Worm (Caenorhabditis elegans) whole organism, L4/young adult: ENCODE results near the gene memb-1.
"Not testable (repeated sequence)": the region's sequence is repeated elsewhere in the genome, so short reads cannot be mapped to it uniquely, and the experiment has no call there.

Experiments used
- W03F9.2 ChIP-seq: fragments of 150-350 bp; optimal IDR thresholded peaks from 2 replicates; lab custom pipeline; 2014; ENCODE audit warnings: missing biosample characterization, missing genetic modification characterization
- dao-5 ChIP-seq: sonication (generic microtip); optimal IDR thresholded peaks from 2 replicates; lab custom pipeline; 2016; ENCODE audit warnings: missing genotype, missing genetic modification characterization, moderate library complexity, missing compliant biosample characterization
- him-1 ChIP-seq: sonication (generic microtip); optimal IDR thresholded peaks from 2 replicates; lab custom pipeline; 2016; ENCODE audit warnings: missing genotype, missing genetic modification reagents, missing genetic modification characterization, missing compliant biosample characterization

memb-1 gene

ce11 chrX:9441512-9441911, at the start of gene memb-1:
TSS of gene memb-1 (minus strand) at chrX:9441571.
- TF ChIP-seq W03F9.2 (peak; percentile 14), dao-5 (tag; lab: Kevin White, UChicago) (no peak), him-1 (tag; lab: Kevin White, UChicago) (peak; percentile 64)

- TF ChIP-seq dao-5 (tag; lab: Kevin White, UChicago) (no peak), W03F9.2 (no peak), him-1 (tag; lab: Kevin White, UChicago) (no peak)
These were observed 48.2 kb upstream of the memb-1 start for ce11 chrX:9489578-9489977.

ce11 chrX:9486160-9486559, 44.8 kb upstream of the memb-1 start:
- TF ChIP-seq him-1 (tag; lab: Kevin White, UChicago) (no peak), dao-5 (tag; lab: Kevin White, UChicago) (no peak), W03F9.2 (no peak)

ce11 chrX:9483754-9484153, 42.4 kb upstream of the memb-1 start:
- no peak for TF ChIP-seq dao-5 (tag; lab: Kevin White, UChicago)
- TF ChIP-seq W03F9.2 = no peak
- TF ChIP-seq him-1 (tag; lab: Kevin White, UChicago) = no peak

- TF ChIP-seq W03F9.2 = no peak
These were observed 35.4 kb upstream of the memb-1 start for ce11 chrX:9476752-9477151.

- TF ChIP-seq him-1 (tag; lab: Kevin White, UChicago) (no peak), W03F9.2 (no peak), dao-5 (tag; lab: Kevin White, UChicago) (no peak)
These were observed 30.8 kb upstream of the memb-1 start, which contains the start of gene gap-2 for ce11 chrX:9472170-9472569. TSS of gene gap-2 (plus strand) at chrX:9472470.

ce11 chrX:9467573-9467972, 26.2 kb upstream of the memb-1 start:
- TF ChIP-seq him-1 (tag; lab: Kevin White, UChicago) (peak; percentile 86), dao-5 (tag; lab: Kevin White, UChicago) (peak; percentile 73), W03F9.2 (peak; percentile 69)

- TF ChIP-seq him-1 (tag; lab: Kevin White, UChicago) (peak; percentile 100), W03F9.2 (peak; percentile 98), dao-5 (tag; lab: Kevin White, UChicago) (peak; percentile 94)
These were observed 24.4 kb upstream of the memb-1 start for ce11 chrX:9465722-9466132.

- not testable (repeated sequence) for TF ChIP-seq dao-5 (tag; lab: Kevin White, UChicago); W03F9.2; him-1 (tag; lab: Kevin White, UChicago)
These were observed 21.7 kb upstream of the memb-1 start, which contains the start of gene ZK899.6 for ce11 chrX:9463045-9463444. TSS of gene ZK899.6 (plus strand) at chrX:9463345.

ce11 chrX:9460834-9461233, 19.5 kb upstream of the memb-1 start, which contains the start of gene ZK899.5:
TSS of gene ZK899.5 (minus strand) at chrX:9460934.
- not testable (repeated sequence) for TF ChIP-seq W03F9.2; dao-5 (tag; lab: Kevin White, UChicago); him-1 (tag; lab: Kevin White, UChicago)

- TF ChIP-seq him-1 (tag; lab: Kevin White, UChicago) (no peak), W03F9.2 (no peak), dao-5 (tag; lab: Kevin White, UChicago) (no peak)
These were observed 16.8 kb upstream of the memb-1 start, which contains the start of gene tba-8 for ce11 chrX:9458142-9458541. TSS of gene tba-8 (minus strand) at chrX:9458348.

- TF ChIP-seq W03F9.2 (no peak), him-1 (tag; lab: Kevin White, UChicago) (no peak), dao-5 (tag; lab: Kevin White, UChicago) (no peak)
These were observed 15.2 kb upstream of the memb-1 start for ce11 chrX:9456579-9456978.

- TF ChIP-seq dao-5 (tag; lab: Kevin White, UChicago) (no peak), W03F9.2 (no peak), him-1 (tag; lab: Kevin White, UChicago) (no peak)
These were observed 11.3 kb upstream of the memb-1 start, which contains the start of gene ZK899.3 for ce11 chrX:9452483-9453198. TSS of gene ZK899.3 (plus strand) at chrX:9453148.

- TF ChIP-seq W03F9.2 = no peak
- TF ChIP-seq him-1 (tag; lab: Kevin White, UChicago) = no peak
- TF ChIP-seq dao-5 (tag; lab: Kevin White, UChicago) = no peak
These were observed 10.6 kb upstream of the memb-1 start, which contains the start of gene ZK899.2 for ce11 chrX:9451944-9452453. TSS of gene ZK899.2 (minus strand) at chrX:9451994.
